Worm (Caenorhabditis elegans) whole organism, L3 larva: Measurements from ENCODE around the gene abt-1.

ENCODE experiments used
- R02D3.7 ChIP-seq: fragments of 150-350 bp; optimal IDR thresholded peaks from 2 replicates; lab custom pipeline; 2014; ENCODE audit warnings: missing biosample characterization, missing genetic modification characterization
- ZK546.5 ChIP-seq: sonication (generic microtip); optimal IDR thresholded peaks from 2 replicates; lab custom pipeline; 2017; ENCODE audit warnings: missing biosample characterization, missing genetic modification characterization
- aly-2 ChIP-seq: fragments of 150-350 bp; optimal IDR thresholded peaks from 2 replicates; lab custom pipeline; 2014; ENCODE audit warnings: missing biosample characterization, missing genetic modification characterization
- ama-1 ChIP-seq: fragments of 150-350 bp; optimal IDR thresholded peaks from 2 replicates; lab custom pipeline; 2018
- ceh-16 ChIP-seq: sonication (generic microtip); optimal IDR thresholded peaks from 2 replicates; lab custom pipeline; 2017; ENCODE audit warnings: missing biosample characterization, missing genetic modification characterization
- ceh-28 ChIP-seq: fragments of 150-350 bp; optimal IDR thresholded peaks from 2 replicates; lab custom pipeline; 2014; ENCODE audit warnings: missing biosample characterization, missing genetic modification reagents, missing genetic modification characterization
- ceh-82 ChIP-seq: fragments of 150-350 bp; optimal IDR thresholded peaks from 2 replicates; lab custom pipeline; 2014; ENCODE audit warnings: missing biosample characterization, missing genetic modification characterization
- daf-12 ChIP-seq: fragments of 150-350 bp; optimal IDR thresholded peaks from 2 replicates; lab custom pipeline; 2014; ENCODE audit warnings: missing biosample characterization, missing genetic modification reagents, missing genetic modification characterization
- egl-27 ChIP-seq: sonication (generic microtip); optimal IDR thresholded peaks from 4 replicates; lab custom pipeline; 2017; ENCODE audit warnings: missing biosample characterization, missing genetic modification reagents, missing genetic modification characterization
- egl-5 ChIP-seq: fragments of 150-350 bp; optimal IDR thresholded peaks from 2 replicates; lab custom pipeline; 2017; ENCODE audit warnings: missing biosample characterization, missing genetic modification reagents, missing genetic modification characterization, inconsistent platforms
- elt-1 ChIP-seq: fragments of 150-350 bp; optimal IDR thresholded peaks from 2 replicates; lab custom pipeline; 2014; ENCODE audit warnings: missing biosample characterization, missing genetic modification characterization
- elt-2 ChIP-seq: sonication (generic microtip); optimal IDR thresholded peaks from 2 replicates; lab custom pipeline; 2016; ENCODE audit warnings: missing genetic modification reagents, mild to moderate bottlenecking, missing genetic modification characterization, missing compliant biosample characterization
- eor-1 ChIP-seq, 2 experiments: fragments of 150-350 bp; optimal IDR thresholded peaks; 2 replicates each; lab custom pipeline; 2014 to 2018; ENCODE audit warnings: missing biosample characterization in 2 of 2, missing genetic modification characterization in 2 of 2
- fkh-10 ChIP-seq: sonication (generic microtip); optimal IDR thresholded peaks from 2 replicates; lab custom pipeline; 2017; ENCODE audit warnings: missing biosample characterization, missing genetic modification reagents, missing genetic modification characterization
- fkh-2 ChIP-seq: fragments of 150-350 bp; optimal IDR thresholded peaks from 2 replicates; lab custom pipeline; 2014; ENCODE audit warnings: missing biosample characterization, missing genetic modification reagents, missing genetic modification characterization
- hmg-11 ChIP-seq: sonication (generic microtip); optimal IDR thresholded peaks from 2 replicates; lab custom pipeline; 2016; ENCODE audit warnings: missing genetic modification characterization, missing compliant biosample characterization
- jun-1 ChIP-seq: fragments of 150-350 bp; optimal IDR thresholded peaks from 2 replicates; lab custom pipeline; 2014; ENCODE audit warnings: missing biosample characterization, missing genetic modification reagents, missing genetic modification characterization
- lin-15B ChIP-seq: fragments of 150-350 bp; optimal IDR thresholded peaks from 2 replicates; lab custom pipeline; 2014; ENCODE audit warnings: missing biosample characterization, missing genetic modification characterization
- lin-39 ChIP-seq: fragments of 150-350 bp; optimal IDR thresholded peaks from 2 replicates; lab custom pipeline; 2018; ENCODE audit warnings: missing biosample characterization, missing genetic modification reagents, missing genetic modification characterization
- lsy-12 ChIP-seq: sonication (generic microtip); optimal IDR thresholded peaks from 2 replicates; lab custom pipeline; 2016; ENCODE audit warnings: mild to moderate bottlenecking, missing genetic modification characterization, missing compliant biosample characterization
- mdl-1 ChIP-seq: fragments of 150-350 bp; optimal IDR thresholded peaks from 2 replicates; lab custom pipeline; 2014; ENCODE audit warnings: missing biosample characterization, missing genetic modification characterization
- mml-1 ChIP-seq: fragments of 150-350 bp; sonication (generic microtip); optimal IDR thresholded peaks from 3 replicates; lab custom pipeline; 2014; ENCODE audit warnings: missing biosample characterization, missing genetic modification characterization
- nfya-1 ChIP-seq: sonication (generic microtip); optimal IDR thresholded peaks from 2 replicates; lab custom pipeline; 2017; ENCODE audit warnings: missing genetic modification characterization, mild to moderate bottlenecking, missing compliant biosample characterization, antibody characterized with exemption, moderate library complexity; ENCODE audit not compliant: insufficient read depth
- nhr-11 ChIP-seq: fragments of 150-350 bp; optimal IDR thresholded peaks from 2 replicates; lab custom pipeline; 2014; ENCODE audit warnings: missing biosample characterization, missing genetic modification characterization
- nhr-12 ChIP-seq: fragments of 150-350 bp; optimal IDR thresholded peaks from 2 replicates; lab custom pipeline; 2014; ENCODE audit warnings: missing biosample characterization, missing genetic modification characterization
- nhr-23 ChIP-seq: fragments of 150-350 bp; optimal IDR thresholded peaks from 2 replicates; lab custom pipeline; 2014; ENCODE audit warnings: missing biosample characterization, missing genetic modification reagents, missing genetic modification characterization
- nhr-25 ChIP-seq: sonication (generic microtip); optimal IDR thresholded peaks from 2 replicates; lab custom pipeline; 2017; ENCODE audit warnings: missing biosample characterization, missing genetic modification characterization
- nhr-28 ChIP-seq: fragments of 150-350 bp; optimal IDR thresholded peaks from 2 replicates; lab custom pipeline; 2014; ENCODE audit warnings: missing biosample characterization, missing genetic modification characterization
- nhr-43 ChIP-seq: sonication (generic microtip); optimal IDR thresholded peaks from 2 replicates; lab custom pipeline; 2016; ENCODE audit warnings: mild to moderate bottlenecking, missing genetic modification characterization, missing compliant biosample characterization; ENCODE audit not compliant: poor library complexity, severe bottlenecking
- nhr-67 ChIP-seq: fragments of 150-350 bp; optimal IDR thresholded peaks from 2 replicates; lab custom pipeline; 2014; ENCODE audit warnings: missing biosample characterization, missing genetic modification characterization
- nhr-76 ChIP-seq: fragments of 150-350 bp; sonication (generic microtip); optimal IDR thresholded peaks from 5 replicates; lab custom pipeline; 2014; ENCODE audit warnings: missing biosample characterization, missing genetic modification characterization
- nhr-77 ChIP-seq: fragments of 150-350 bp; optimal IDR thresholded peaks from 2 replicates; lab custom pipeline; 2014; ENCODE audit warnings: missing biosample characterization, missing genetic modification characterization
- pha-4 ChIP-seq: fragments of 150-350 bp; optimal IDR thresholded peaks from 2 replicates; lab custom pipeline; 2014; ENCODE audit warnings: missing biosample characterization, missing genetic modification reagents, missing genetic modification characterization
- pqm-1 ChIP-seq: fragments of 150-350 bp; optimal IDR thresholded peaks from 2 replicates; lab custom pipeline; 2017; ENCODE audit warnings: missing biosample characterization, missing genetic modification characterization, inconsistent platforms
- sea-2 ChIP-seq: fragments of 150-350 bp; sonication (generic microtip); optimal IDR thresholded peaks from 4 replicates; lab custom pipeline; 2014; ENCODE audit warnings: missing biosample characterization, missing genetic modification reagents, missing genetic modification characterization
- skn-1 ChIP-seq: fragments of 150-350 bp; optimal IDR thresholded peaks from 2 replicates; lab custom pipeline; 2014; ENCODE audit warnings: missing biosample characterization, missing genetic modification characterization
- snpc-4 ChIP-seq: fragments of 150-350 bp; optimal IDR thresholded peaks from 2 replicates; lab custom pipeline; 2014; ENCODE audit warnings: missing biosample characterization, missing genetic modification characterization
- tbx-2 ChIP-seq: sonication (generic microtip); optimal IDR thresholded peaks from 2 replicates; lab custom pipeline; 2016; ENCODE audit warnings: mild to moderate bottlenecking, missing genetic modification characterization, missing compliant biosample characterization
- unc-39 ChIP-seq: sonication (generic microtip); optimal IDR thresholded peaks from 4 replicates; lab custom pipeline; 2017; ENCODE audit warnings: missing biosample characterization, missing genetic modification characterization
- unc-62 ChIP-seq: fragments of 150-350 bp; sonication (generic microtip); optimal IDR thresholded peaks from 4 replicates; lab custom pipeline; 2014; ENCODE audit warnings: missing biosample characterization, missing genetic modification reagents, missing genetic modification characterization
- zag-1 ChIP-seq: fragments of 150-350 bp; optimal IDR thresholded peaks from 2 replicates; lab custom pipeline; 2014; ENCODE audit warnings: missing biosample characterization, missing genetic modification characterization
- ztf-11 ChIP-seq: fragments of 150-350 bp; optimal IDR thresholded peaks from 2 replicates; lab custom pipeline; 2014; ENCODE audit warnings: missing biosample characterization, missing genetic modification characterization
- ztf-4 ChIP-seq: fragments of 150-350 bp; optimal IDR thresholded peaks from 2 replicates; lab custom pipeline; 2014; ENCODE audit warnings: missing biosample characterization, missing genetic modification characterization

Gene abt-1

ce11 chrIV:10252350-10252792, 37.7 kb upstream of the abt-1 start (continued):
- TF ChIP-seq ceh-82 (tag; lab: Kevin White, UChicago), result no peak
- no peak for TF ChIP-seq ceh-16 (tag; lab: Kevin White, UChicago)
- TF ChIP-seq unc-39, result no peak
- TF ChIP-seq fkh-10 (GFP tag; lab: Kevin White, UChicago), result peak; percentile 93
- no peak for TF ChIP-seq eor-1 (tag; optimal IDR thresholded peaks at IDR 0.05; lab: Kevin White, UChicago)
- no peak for TF ChIP-seq mml-1 (tag; lab: Kevin White, UChicago)
- TF ChIP-seq aly-2, result no peak
- TF ChIP-seq nfya-1 (tag; lab: Kevin White, UChicago), result peak; percentile 86
- no peak for TF ChIP-seq zag-1 (tag; lab: Kevin White, UChicago)
- TF ChIP-seq snpc-4 (tag; lab: Kevin White, UChicago), result peak; percentile 82
- peak; percentile 64 for TF ChIP-seq lin-39 (tag; lab: Kevin White, UChicago)
- TF ChIP-seq lin-15B (tag; lab: Kevin White, UChicago), result peak; percentile 57
- TF ChIP-seq ama-1 (lab: Kevin White, UChicago), result no peak
- peak; percentile 46 for TF ChIP-seq egl-5 (tag; lab: Kevin White, UChicago)
- peak; percentile 67 for TF ChIP-seq tbx-2 (tag; lab: Kevin White, UChicago)
- TF ChIP-seq egl-27 (tag; lab: Kevin White, UChicago), result no peak
- TF ChIP-seq skn-1 (tag; lab: Kevin White, UChicago), result peak; percentile 87
- TF ChIP-seq nhr-23, result peak; percentile 52
- TF ChIP-seq nhr-12 (tag; lab: Kevin White, UChicago), result no peak
- peak; percentile 94 for TF ChIP-seq mdl-1
- TF ChIP-seq ztf-4 (tag; lab: Kevin White, UChicago), result peak; percentile 38

ce11 chrIV:10251764-10252163, 37.1 kb upstream of the abt-1 start:
- TF ChIP-seq zag-1 (tag; lab: Kevin White, UChicago), result no peak
- TF ChIP-seq nhr-76 (tag; lab: Kevin White, UChicago), result no peak
- TF ChIP-seq nhr-28, result no peak
- TF ChIP-seq pqm-1, result no peak
- no peak for TF ChIP-seq ztf-11 (tag; lab: Kevin White, UChicago)
- no peak for TF ChIP-seq unc-62 (GFP tag; lab: Kevin White, UChicago)
- TF ChIP-seq hmg-11 (tag; lab: Kevin White, UChicago), result no peak
- TF ChIP-seq ceh-82 (tag; lab: Kevin White, UChicago), result no peak
- no peak for TF ChIP-seq nhr-43 (tag; lab: Kevin White, UChicago)
- no peak for TF ChIP-seq nhr-25 (tag; lab: Kevin White, UChicago)
- no peak for TF ChIP-seq egl-27 (tag; lab: Kevin White, UChicago)
- TF ChIP-seq ceh-28 (tag; lab: Kevin White, UChicago), result no peak
- TF ChIP-seq eor-1 (tag; optimal IDR thresholded peaks at IDR 0.05; lab: Kevin White, UChicago), result no peak
- no peak for TF ChIP-seq ama-1 (lab: Kevin White, UChicago)
- no peak for TF ChIP-seq fkh-10 (GFP tag; lab: Kevin White, UChicago)
- no peak for TF ChIP-seq nhr-77 (tag; lab: Kevin White, UChicago)
- no peak for TF ChIP-seq pha-4 (tag; lab: Kevin White, UChicago)

- no peak for TF ChIP-seq unc-39
- TF ChIP-seq ceh-28 (tag; lab: Kevin White, UChicago), result no peak
- TF ChIP-seq ceh-82 (tag; lab: Kevin White, UChicago), result no peak
- no peak for TF ChIP-seq elt-2
- no peak for TF ChIP-seq jun-1 (tag; lab: Kevin White, UChicago)
- no peak for TF ChIP-seq sea-2
- TF ChIP-seq unc-62 (GFP tag; lab: Kevin White, UChicago), result no peak
- no peak for TF ChIP-seq aly-2
- no peak for TF ChIP-seq elt-1 (tag; lab: Kevin White, UChicago)
- TF ChIP-seq nhr-11 (tag; lab: Kevin White, UChicago), result no peak
Observed at ce11 chrIV:10251261-10251660, 36.5 kb upstream of the abt-1 start.

ce11 chrIV:10250577-10251075, 35.9 kb upstream of the abt-1 start, which contains the start of gene daf-14:
Gene daf-14 (plus strand): TSS chrIV:10250627.
- TF ChIP-seq hmg-11 (tag; lab: Kevin White, UChicago), result no peak
- TF ChIP-seq elt-2, result peak; percentile 46
- TF ChIP-seq elt-1 (tag; lab: Kevin White, UChicago), result no peak
- no peak for TF ChIP-seq R02D3.7 (tag; lab: Kevin White, UChicago)
- TF ChIP-seq ceh-82 (tag; lab: Kevin White, UChicago), result no peak
- TF ChIP-seq mdl-1, result no peak
- TF ChIP-seq lsy-12 (tag; lab: Kevin White, UChicago), result no peak
- TF ChIP-seq skn-1 (tag; lab: Kevin White, UChicago), result no peak
- no peak for TF ChIP-seq ama-1 (lab: Kevin White, UChicago)
- peak; percentile 4 for TF ChIP-seq nhr-23
- TF ChIP-seq nhr-67 (tag; lab: Kevin White, UChicago), result no peak
- TF ChIP-seq sea-2, result no peak
- TF ChIP-seq daf-12 (tag; lab: Kevin White, UChicago), result no peak
- no peak for TF ChIP-seq nhr-11 (tag; lab: Kevin White, UChicago)
- TF ChIP-seq nhr-43 (tag; lab: Kevin White, UChicago), result no peak
- no peak for TF ChIP-seq egl-27 (tag; lab: Kevin White, UChicago)
- TF ChIP-seq ZK546.5 (tag; lab: Kevin White, UChicago), result no peak
- TF ChIP-seq pha-4 (tag; lab: Kevin White, UChicago), result peak; percentile 25
- no peak for TF ChIP-seq lin-39 (tag; lab: Kevin White, UChicago)
- TF ChIP-seq fkh-10 (GFP tag; lab: Kevin White, UChicago), result no peak
- no peak for TF ChIP-seq fkh-2 (tag; lab: Kevin White, UChicago)
- no peak for TF ChIP-seq ztf-11 (tag; lab: Kevin White, UChicago)
- peak; percentile 11 for TF ChIP-seq nfya-1 (tag; lab: Kevin White, UChicago)
- no peak for TF ChIP-seq ceh-28 (tag; lab: Kevin White, UChicago)
- no peak for TF ChIP-seq snpc-4 (tag; lab: Kevin White, UChicago)
- TF ChIP-seq nhr-76 (tag; lab: Kevin White, UChicago), result no peak
- TF ChIP-seq ztf-4 (tag; lab: Kevin White, UChicago), result no peak
